Fruit fly (Drosophila melanogaster): Measurements from ENCODE around the gene lmgA.

lmgA gene

dm6 chr2L:8548118-8548517 is 19.7 kb upstream of the lmgA start:
- no peak for TF ChIP-seq Sox102F (GFP tag; optimal IDR thresholded peaks at IDR 0.05)
- peak; percentile 9 for TF ChIP-seq fkh (GFP tag; optimal IDR thresholded peaks at IDR 0.05)
- TF ChIP-seq CG7368 (GFP tag; optimal IDR thresholded peaks at IDR 0.05), result no peak
- no peak for TF ChIP-seq esn (GFP tag; optimal IDR thresholded peaks at IDR 0.05)
- TF ChIP-seq Hr4 (GFP tag; optimal IDR thresholded peaks at IDR 0.05), result no peak
- no peak for TF ChIP-seq Eip75B (GFP tag; optimal IDR thresholded peaks at IDR 0.05)

dm6 chr2L:8545393-8546100 is 17.1 kb upstream of the lmgA start:
- TF ChIP-seq topi (GFP tag; optimal IDR thresholded peaks at IDR 0.05) (no peak), svp (GFP tag) (peak; percentile 42), Hr4 (GFP tag; optimal IDR thresholded peaks at IDR 0.05) (no peak), esn (GFP tag; optimal IDR thresholded peaks at IDR 0.05) (peak; percentile 5), Sox14 (GFP tag; optimal IDR thresholded peaks at IDR 0.05) (peak; percentile 42), Hr38 (GFP tag; optimal IDR thresholded peaks at IDR 0.05) (no peak), eg (GFP tag; IDR thresholded peaks at IDR 0.05) (no peak), fkh (GFP tag; optimal IDR thresholded peaks at IDR 0.05) (peak; percentile 27), CG31627 (GFP tag; optimal IDR thresholded peaks at IDR 0.05) (peak; percentile 3), CG10631 (GFP tag; optimal IDR thresholded peaks at IDR 0.05) (no peak), Ets96B (tag; optimal IDR thresholded peaks at IDR 0.05) (no peak), salr (GFP tag; optimal IDR thresholded peaks at IDR 0.05) (no peak), Sox102F (GFP tag; optimal IDR thresholded peaks at IDR 0.05) (no peak), Sox15 (GFP tag; optimal IDR thresholded peaks at IDR 0.05) (no peak), CG6854 (GFP tag; optimal IDR thresholded peaks at IDR 0.05) (no peak), Eip78C (GFP tag) (no peak), Hr39 (GFP tag; optimal IDR thresholded peaks at IDR 0.05) (no peak)

DNA sequence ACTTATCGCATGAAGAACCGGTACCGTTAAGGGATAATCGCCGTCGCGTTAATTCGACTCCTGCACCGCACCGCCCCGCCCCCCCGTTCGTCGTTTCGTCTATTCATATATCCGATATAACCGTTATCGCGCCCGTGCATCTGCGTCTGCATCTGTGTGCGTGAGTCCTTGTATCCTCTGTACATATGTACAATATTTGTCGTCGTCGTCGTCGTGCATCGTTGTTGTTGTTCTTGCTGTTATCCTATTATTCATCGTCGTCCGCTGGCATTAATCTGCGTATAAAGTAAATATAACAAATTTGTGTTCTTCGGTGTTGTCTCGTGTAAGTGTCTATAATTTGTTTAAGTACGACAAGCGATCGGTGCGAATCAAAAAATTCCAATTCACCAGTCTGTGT is 16.2 kb upstream of the lmgA start:
- no peak for TF ChIP-seq CG10631 (GFP tag; optimal IDR thresholded peaks at IDR 0.05)
- no peak for TF ChIP-seq salr (GFP tag; optimal IDR thresholded peaks at IDR 0.05)
- no peak for TF ChIP-seq vri (GFP tag; optimal IDR thresholded peaks at IDR 0.05)
- no peak for TF ChIP-seq CG4318 (GFP tag; optimal IDR thresholded peaks at IDR 0.05)
- TF ChIP-seq Ets21C (GFP tag; optimal IDR thresholded peaks at IDR 0.05), result no peak
- TF ChIP-seq CG34406 (GFP tag; optimal IDR thresholded peaks at IDR 0.05), result no peak
- no peak for TF ChIP-seq eg (GFP tag; IDR thresholded peaks at IDR 0.05)
- TF ChIP-seq CG6792 (GFP tag; optimal IDR thresholded peaks at IDR 0.05), result no peak
- TF ChIP-seq Sox102F (GFP tag; optimal IDR thresholded peaks at IDR 0.05), result no peak
- no peak for TF ChIP-seq svp (GFP tag)
- no peak for TF ChIP-seq CG15336 (GFP tag; IDR thresholded peaks at IDR 0.05)
- no peak for TF ChIP-seq fd85E (GFP tag; optimal IDR thresholded peaks at IDR 0.05)
- no peak for TF ChIP-seq CG3919 (GFP tag; optimal IDR thresholded peaks at IDR 0.05)
- TF ChIP-seq Hr38 (GFP tag; optimal IDR thresholded peaks at IDR 0.05), result no peak

- TF ChIP-seq Gug (GFP tag; IDR thresholded peaks at IDR 0.05), result no peak
- TF ChIP-seq ss (GFP tag; optimal IDR thresholded peaks at IDR 0.05), result peak in 1 of 2 experiments; percentile 12
- no peak for TF ChIP-seq CG11294 (GFP tag; IDR thresholded peaks at IDR 0.05)
- TF ChIP-seq fkh (GFP tag; optimal IDR thresholded peaks at IDR 0.05), result no peak
- TF ChIP-seq CG6276 (GFP tag; optimal IDR thresholded peaks at IDR 0.05), result peak; percentile 6
- TF ChIP-seq Smox (GFP tag; optimal IDR thresholded peaks at IDR 0.05), result no peak
- TF ChIP-seq Sox102F (GFP tag; optimal IDR thresholded peaks at IDR 0.05), result peak; percentile 25
- TF ChIP-seq svp (GFP tag), result peak; percentile 47
- TF ChIP-seq lz (GFP tag; optimal IDR thresholded peaks at IDR 0.05), result no peak
- no peak for TF ChIP-seq Eip93F (GFP tag; optimal IDR thresholded peaks at IDR 0.05)
- no peak for TF ChIP-seq CG6808 (GFP tag; optimal IDR thresholded peaks at IDR 0.05)
- no peak for TF ChIP-seq cyc (GFP tag; optimal IDR thresholded peaks at IDR 0.05)
- no peak for TF ChIP-seq Sox14 (GFP tag; optimal IDR thresholded peaks at IDR 0.05)
- TF ChIP-seq CG32006 (GFP tag; optimal IDR thresholded peaks at IDR 0.05), result no peak
- TF ChIP-seq vri (GFP tag; optimal IDR thresholded peaks at IDR 0.05), result no peak
- no peak for TF ChIP-seq fd85E (GFP tag; optimal IDR thresholded peaks at IDR 0.05)
- no peak for TF ChIP-seq CG9139 (GFP tag; optimal IDR thresholded peaks at IDR 0.05)
- TF ChIP-seq spab (GFP tag; optimal IDR thresholded peaks at IDR 0.05), result no peak
- TF ChIP-seq dsx (GFP tag; optimal IDR thresholded peaks at IDR 0.05; ENCODE audit: poor library complexity, severe bottlenecking), result no peak
- TF ChIP-seq Eip78C (GFP tag), result peak; percentile 40
- TF ChIP-seq pdm3 (GFP tag; optimal IDR thresholded peaks at IDR 0.05), result no peak
- peak; percentile 70; the same call in 2 of the 3 replicates for TF ChIP-seq CG6163 (GFP tag; IDR thresholded peaks at IDR 0.05)
- no peak for TF ChIP-seq CG11762 (GFP tag; optimal IDR thresholded peaks at IDR 0.05; ENCODE audit: insufficient read depth)
- TF ChIP-seq CG7368 (GFP tag; optimal IDR thresholded peaks at IDR 0.05), result no peak
- peak; percentile 25; the same call in 1 of the 3 replicates for TF ChIP-seq CG8119 (GFP tag; IDR thresholded peaks at IDR 0.05)
Observed at dm6 chr2L:8543731-8544359, 15.4 kb upstream of the lmgA start.

Measured in whole organism, prepupa.